Fruit fly (Drosophila melanogaster) whole organism, embryonic: ENCODE data around the gene tbc.
A peak's percentile ranks its signal among the peaks of the same experiment; 100 is the strongest.

ENCODE experiments used
- ATbp ChIP-seq: fragments of 200-800 bp; sonication (Bioruptor generic); optimal IDR thresholded peaks from 2 replicates; lab custom pipeline; 2017; ENCODE audit warnings: missing biosample characterization, mild to moderate bottlenecking, missing genetic modification characterization, missing genetic modification reagents
- Adf1 ChIP-seq: fragments of 200-800 bp; sonication (Bioruptor generic); IDR thresholded peaks from 2 replicates; pipeline ENCODE4 v1.3.6; 2022; ENCODE audit warnings: missing biosample characterization, missing genetic modification characterization
- CG10209 ChIP-seq: fragments of 200-800 bp; sonication (Bioruptor generic); optimal IDR thresholded peaks from 3 replicates; lab custom pipeline; 2017; ENCODE audit warnings: missing biosample characterization, mild to moderate bottlenecking, missing genetic modification characterization, missing genetic modification reagents
- CG12942 ChIP-seq: fragments of 200-800 bp; sonication (Bioruptor generic); optimal IDR thresholded peaks from 3 replicates; lab custom pipeline; 2016; ENCODE audit warnings: missing biosample characterization, missing genetic modification characterization
- CG14050 ChIP-seq: fragments of 200-800 bp; sonication (Bioruptor generic); IDR thresholded peaks from 3 replicates; pipeline ENCODE4 v1.3.6; 2022; ENCODE audit warnings: missing biosample characterization, missing genetic modification characterization
- CG1602 ChIP-seq: fragments of 200-800 bp; sonication (Bioruptor generic); optimal IDR thresholded peaks from 3 replicates; lab custom pipeline; 2016; ENCODE audit warnings: missing biosample characterization, missing genetic modification characterization
- CG17361 ChIP-seq: fragments of 200-800 bp; sonication (Bioruptor generic); IDR thresholded peaks from 3 replicates; pipeline ENCODE4 v1.3.6; 2022; ENCODE audit warnings: missing biosample characterization, missing genetic modification characterization
- CG2120 ChIP-seq: fragments of 200-800 bp; sonication (Bioruptor generic); optimal IDR thresholded peaks from 3 replicates; lab custom pipeline; 2016; ENCODE audit warnings: missing biosample characterization, missing genetic modification characterization
- CG31388 ChIP-seq: fragments of 200-800 bp; sonication (Bioruptor generic); optimal IDR thresholded peaks from 2 replicates; lab custom pipeline; 2016; ENCODE audit warnings: missing biosample characterization, missing genetic modification characterization
- CG4707 ChIP-seq: fragments of 200-800 bp; sonication (Bioruptor generic); optimal IDR thresholded peaks from 2 replicates; lab custom pipeline; 2018; ENCODE audit warnings: missing biosample characterization, mild to moderate bottlenecking, missing genetic modification characterization, moderate library complexity
- CG6254 ChIP-seq: fragments of 200-800 bp; sonication (Bioruptor generic); optimal IDR thresholded peaks from 3 replicates; lab custom pipeline; 2017; ENCODE audit warnings: mild to moderate bottlenecking, missing biosample characterization, missing genetic modification reagents, missing genetic modification characterization
- CG6272 ChIP-seq: fragments of 200-800 bp; sonication (Bioruptor generic); IDR thresholded peaks from 2 replicates; pipeline ENCODE4 v1.3.6; 2022; ENCODE audit warnings: missing biosample characterization, missing genetic modification characterization
- CG7357 ChIP-seq: fragments of 200-800 bp; sonication (Bioruptor generic); IDR thresholded peaks from 3 replicates; pipeline ENCODE4 v1.3.6; 2022; ENCODE audit warnings: missing biosample characterization, missing genetic modification characterization
- CG7928 ChIP-seq: fragments of 200-800 bp; sonication (Bioruptor generic); optimal IDR thresholded peaks from 2 replicates; lab custom pipeline; 2017; ENCODE audit warnings: missing biosample characterization, mild to moderate bottlenecking, missing genetic modification characterization
- CG7987 ChIP-seq: fragments of 200-800 bp; sonication (Bioruptor generic); optimal IDR thresholded peaks from 2 replicates; lab custom pipeline; 2018; ENCODE audit warnings: missing biosample characterization, mild to moderate bottlenecking, missing genetic modification characterization, moderate library complexity
- CG8944 ChIP-seq: fragments of 200-800 bp; sonication (Bioruptor generic); optimal IDR thresholded peaks from 3 replicates; lab custom pipeline; 2016; ENCODE audit warnings: missing biosample characterization, missing genetic modification characterization
- CG9437 ChIP-seq: fragments of 200-800 bp; sonication (Bioruptor generic); optimal IDR thresholded peaks from 2 replicates; lab custom pipeline; 2018; ENCODE audit warnings: missing biosample characterization, mild to moderate bottlenecking, missing genetic modification characterization
- CG9727 ChIP-seq: fragments of 200-800 bp; sonication (Bioruptor generic); optimal IDR thresholded peaks from 3 replicates; lab custom pipeline; 2017; ENCODE audit warnings: missing biosample characterization, mild to moderate bottlenecking, missing genetic modification characterization
- CG9932 ChIP-seq: fragments of 200-800 bp; sonication (Bioruptor generic); IDR thresholded peaks from 2 replicates; pipeline ENCODE4 v1.3.6; 2022; ENCODE audit warnings: missing biosample characterization, missing genetic modification characterization
- E2f1 ChIP-seq: fragments of 200-800 bp; sonication (Bioruptor generic); IDR thresholded peaks from 2 replicates; pipeline ENCODE4 v1.3.6; 2022; ENCODE audit warnings: missing biosample characterization, missing genetic modification characterization
- HHEX ChIP-seq: fragments of 200-800 bp; sonication (Bioruptor generic); optimal IDR thresholded peaks from 3 replicates; lab custom pipeline; 2017; ENCODE audit warnings: missing biosample characterization, mild to moderate bottlenecking, missing genetic modification characterization, missing genetic modification reagents
- Hey ChIP-seq: fragments of 200-800 bp; sonication (Bioruptor generic); optimal IDR thresholded peaks from 3 replicates; lab custom pipeline; 2018; ENCODE audit warnings: missing biosample characterization, mild to moderate bottlenecking, missing genetic modification characterization
- NFAT ChIP-seq: fragments of 200-800 bp; sonication (Bioruptor generic); IDR thresholded peaks from 2 replicates; pipeline ENCODE4 v1.3.6; 2022; ENCODE audit warnings: missing biosample characterization, missing genetic modification characterization
- NK7.1 ChIP-seq: fragments of 200-800 bp; sonication (Bioruptor generic); optimal IDR thresholded peaks from 3 replicates; lab custom pipeline; 2016; ENCODE audit warnings: missing biosample characterization, missing genetic modification characterization
- Six4 ChIP-seq: fragments of 200-800 bp; sonication (Bioruptor generic); optimal IDR thresholded peaks from 2 replicates; lab custom pipeline; 2016; ENCODE audit warnings: missing biosample characterization, missing genetic modification characterization
- Spps ChIP-seq: fragments of 200-800 bp; sonication (Bioruptor generic); optimal IDR thresholded peaks from 2 replicates; lab custom pipeline; 2018; ENCODE audit warnings: missing biosample characterization, mild to moderate bottlenecking, missing genetic modification characterization
- abd-A ChIP-seq: fragments of 200-800 bp; sonication (Bioruptor generic); optimal IDR thresholded peaks from 3 replicates; lab custom pipeline; 2019; ENCODE audit warnings: missing biosample characterization, mild to moderate bottlenecking, missing genetic modification characterization, moderate library complexity
- ase ChIP-seq: fragments of 200-800 bp; sonication (Bioruptor generic); IDR thresholded peaks from 3 replicates; pipeline ENCODE4 v1.3.6; 2022; ENCODE audit warnings: missing biosample characterization, missing genetic modification characterization
- br ChIP-seq: fragments of >200 bp; optimal IDR thresholded peaks from 2 replicates; lab custom pipeline; 2017
- bsh ChIP-seq, 2 experiments: fragments of 200-800 bp; sonication (Bioruptor generic); optimal IDR thresholded peaks; 2 replicates each; lab custom pipeline; 2017 to 2018; ENCODE audit warnings: mild to moderate bottlenecking in 2 of 2, missing biosample characterization in 2 of 2, missing genetic modification characterization in 2 of 2, moderate library complexity in 1 of 2
- chn ChIP-seq: fragments of 200-800 bp; sonication (Bioruptor generic); optimal IDR thresholded peaks from 2 replicates; lab custom pipeline; 2016; ENCODE audit warnings: missing biosample characterization, missing genetic modification characterization
- da ChIP-seq: fragments of 200-800 bp; sonication (Bioruptor generic); optimal IDR thresholded peaks from 2 replicates; lab custom pipeline; 2016; ENCODE audit warnings: missing biosample characterization, missing genetic modification characterization
- ems ChIP-seq: fragments of 200-800 bp; sonication (Bioruptor generic); optimal IDR thresholded peaks from 3 replicates; lab custom pipeline; 2016; ENCODE audit warnings: missing biosample characterization, missing genetic modification characterization
- esg ChIP-seq: fragments of 200-800 bp; sonication (Bioruptor generic); conservative IDR thresholded peaks from 2 replicates; pipeline ENCODE4 v1.3.6; 2022; ENCODE audit warnings: missing biosample characterization, missing genetic modification characterization
- grau ChIP-seq: fragments of 200-800 bp; optimal IDR thresholded peaks from 3 replicates; lab custom pipeline; 2019; ENCODE audit warnings: missing biosample characterization, mild to moderate bottlenecking, missing genetic modification characterization, moderate library complexity
- gsb-n ChIP-seq: fragments of 200-800 bp; sonication (Bioruptor generic); optimal IDR thresholded peaks from 3 replicates; lab custom pipeline; 2018; ENCODE audit warnings: missing biosample characterization, mild to moderate bottlenecking, missing genetic modification characterization
- hbn ChIP-seq: fragments of 200-800 bp; sonication (Bioruptor generic); IDR thresholded peaks from 2 replicates; pipeline ENCODE4 v1.3.6; 2022; ENCODE audit warnings: missing biosample characterization, missing genetic modification characterization; ENCODE audit not compliant: partially characterized antibody
- ind ChIP-seq: fragments of 200-800 bp; sonication (Bioruptor generic); optimal IDR thresholded peaks from 3 replicates; lab custom pipeline; 2016; ENCODE audit warnings: missing biosample characterization, missing genetic modification characterization
- jigr1 ChIP-seq: fragments of 200-800 bp; sonication (Bioruptor generic); IDR thresholded peaks from 3 replicates; pipeline ENCODE4 v1.3.6; 2022; ENCODE audit warnings: missing biosample characterization, missing genetic modification characterization
- jumu ChIP-seq: fragments of 200-800 bp; sonication (Bioruptor generic); optimal IDR thresholded peaks from 3 replicates; lab custom pipeline; 2016; ENCODE audit warnings: missing biosample characterization, missing genetic modification characterization
- ken ChIP-seq: fragments of 200-800 bp; sonication (Bioruptor generic); IDR thresholded peaks from 3 replicates; pipeline ENCODE4 v1.3.6; 2022; ENCODE audit warnings: missing biosample characterization, missing genetic modification characterization
- knrl ChIP-seq: fragments of 200-800 bp; sonication (Bioruptor generic); IDR thresholded peaks from 3 replicates; pipeline ENCODE4 v1.3.6; 2022; ENCODE audit warnings: missing biosample characterization, missing genetic modification characterization; ENCODE audit not compliant: partially characterized antibody
- nmo ChIP-seq: fragments of 200-800 bp; sonication (Bioruptor generic); optimal IDR thresholded peaks from 2 replicates; lab custom pipeline; 2018; ENCODE audit warnings: missing biosample characterization, mild to moderate bottlenecking, missing genetic modification characterization, moderate library complexity
- oc ChIP-seq: fragments of 200-800 bp; sonication (Bioruptor generic); optimal IDR thresholded peaks from 2 replicates; lab custom pipeline; 2018; ENCODE audit warnings: missing biosample characterization, mild to moderate bottlenecking, missing genetic modification characterization, moderate library complexity
- otp ChIP-seq: fragments of 200-800 bp; sonication (Bioruptor generic); IDR thresholded peaks from 3 replicates; pipeline ENCODE4, ENCODE4 v1.3.6; 2022; ENCODE audit warnings: missing biosample characterization, missing genetic modification characterization
- prd ChIP-seq, 3 experiments: fragments of >200 bp in 2 of 3; fragments of 200-800 bp in 1 of 3; sonication (Bioruptor generic) in 1 of 3; optimal IDR thresholded peaks in 2 of 3; IDR thresholded peaks in 1 of 3; 2 replicates in 2 of 3; 3 replicates in 1 of 3; pipeline versions ENCODE4 v1.3.6 to Lab custom; 2017 to 2022; ENCODE audit warnings: missing biosample characterization in 1 of 3, missing genetic modification characterization in 1 of 3
- sna ChIP-seq: fragments of 200-800 bp; sonication (Bioruptor generic); IDR thresholded peaks from 2 replicates; pipeline ENCODE4 v1.3.6; 2022; ENCODE audit warnings: missing biosample characterization, missing genetic modification characterization; ENCODE audit not compliant: partially characterized antibody
- so ChIP-seq: fragments of 200-800 bp; sonication (Bioruptor generic); IDR thresholded peaks from 3 replicates; pipeline ENCODE4 v1.3.6; 2022; ENCODE audit warnings: missing biosample characterization, missing genetic modification characterization
- twi ChIP-seq: fragments of 200-800 bp; optimal IDR thresholded peaks from 2 replicates; lab custom pipeline; 2019; ENCODE audit warnings: missing biosample characterization, mild to moderate bottlenecking, missing genetic modification characterization, moderate library complexity
- zen ChIP-seq: fragments of 200-800 bp; sonication (Bioruptor generic); optimal IDR thresholded peaks from 3 replicates; lab custom pipeline; 2018; ENCODE audit warnings: missing biosample characterization, mild to moderate bottlenecking, missing genetic modification characterization, moderate library complexity
- zfh2 ChIP-seq: fragments of 200-800 bp; sonication (Bioruptor generic); optimal IDR thresholded peaks from 2 replicates; lab custom pipeline; 2016; ENCODE audit warnings: missing biosample characterization, missing genetic modification characterization

Gene tbc

dm6 chrX:20510540-20510939, 61.4 kb downstream of the tbc start, which contains the start of gene RhoGAP19D (continued):
- peak; percentile 59 for TF ChIP-seq Adf1 (GFP tag; lab: Robert Waterston, UW)
- TF ChIP-seq CG31388 (GFP tag; lab: Kevin White, UChicago): no peak
- no peak for TF ChIP-seq bsh (GFP tag; optimal IDR thresholded peaks at IDR 0.05; lab: Kevin White, UChicago)
- 0 out of 3 replicates have a peak, but pooled peaks have one; percentile 35 for TF ChIP-seq otp (GFP tag; lab: Robert Waterston, UW)
- TF ChIP-seq Six4 (GFP tag; lab: Kevin White, UChicago): no peak
- peak; percentile 51 for TF ChIP-seq zen
- peak; percentile 32 for TF ChIP-seq CG7928 (GFP tag; lab: Kevin White, UChicago)
- TF ChIP-seq CG1602 (GFP tag; lab: Kevin White, UChicago): peak; percentile 47
- TF ChIP-seq CG14050 (GFP tag; lab: Robert Waterston, UW): no peak
- peak; percentile 81 for TF ChIP-seq ken
- peak; percentile 47 for TF ChIP-seq grau (tag; lab: Kevin White, UChicago)
- peak; percentile 51 for TF ChIP-seq ems
- TF ChIP-seq hbn (GFP tag; lab: Robert Waterston, UW): peak; percentile 88
- peak; percentile 81 for TF ChIP-seq CG2120 (GFP tag; lab: Kevin White, UChicago)
- no peak for TF ChIP-seq prd (optimal IDR thresholded peaks at IDR 0.05; lab: Kevin White, UChicago)
- peak; percentile 44; the same call in 2 of the 3 replicates for TF ChIP-seq prd (GFP tag; IDR thresholded peaks at IDR 0.05; lab: Robert Waterston, UW)
- no peak for TF ChIP-seq CG7357 (GFP tag; lab: Robert Waterston, UW)
- TF ChIP-seq CG9932 (GFP tag; lab: Robert Waterston, UW): peak; percentile 93
- TF ChIP-seq chn (GFP tag; lab: Kevin White, UChicago): peak; percentile 68
- TF ChIP-seq Hey (tag; lab: Kevin White, UChicago): peak; percentile 14
- peak; percentile 81 for TF ChIP-seq zfh2 (GFP tag; lab: Kevin White, UChicago)
- no peak for TF ChIP-seq Spps (tag; lab: Kevin White, UChicago)
- TF ChIP-seq CG17361 (GFP tag; lab: Robert Waterston, UW): no peak
- no peak for TF ChIP-seq da
- no peak for TF ChIP-seq ATbp (GFP tag; lab: Kevin White, UChicago)
- peak; percentile 42 for TF ChIP-seq nmo
- no peak for TF ChIP-seq oc (tag; lab: Kevin White, UChicago)
- TF ChIP-seq br: no peak
- TF ChIP-seq jigr1 (GFP tag; lab: Robert Waterston, UW): no peak
- TF ChIP-seq CG9727 (GFP tag; lab: Kevin White, UChicago): no peak
- no peak for TF ChIP-seq gsb-n (tag; lab: Kevin White, UChicago)
- peak; percentile 56 for TF ChIP-seq CG8944 (GFP tag; lab: Kevin White, UChicago)
- peak; percentile 93 for TF ChIP-seq knrl (GFP tag; lab: Robert Waterston, UW)
- TF ChIP-seq CG12942 (GFP tag; lab: Kevin White, UChicago): peak; percentile 39
- TF ChIP-seq CG7987: peak; percentile 44
- TF ChIP-seq abd-A (tag; lab: Kevin White, UChicago): no peak
- TF ChIP-seq jumu (GFP tag; lab: Kevin White, UChicago): peak; percentile 54
- peak; percentile 29 for TF ChIP-seq CG10209 (GFP tag; lab: Kevin White, UChicago)
- TF ChIP-seq CG4707 (GFP tag; lab: Kevin White, UChicago): no peak
- no peak for TF ChIP-seq CG9437 (GFP tag; lab: Kevin White, UChicago)
- peak; percentile 21 for TF ChIP-seq NK7.1
- no peak for TF ChIP-seq HHEX (GFP tag; lab: Kevin White, UChicago)
- TF ChIP-seq so (GFP tag; lab: Robert Waterston, UW): no peak
- TF ChIP-seq ase (GFP tag; lab: Robert Waterston, UW): no peak
- TF ChIP-seq CG6272 (GFP tag; lab: Robert Waterston, UW): peak; percentile 71
- TF ChIP-seq CG6254 (GFP tag; lab: Kevin White, UChicago): no peak
- TF ChIP-seq twi (tag; lab: Kevin White, UChicago): peak; percentile 6
- 0 out of 2 replicates have a peak, but pooled peaks have one; percentile 26 for TF ChIP-seq E2f1 (GFP tag; lab: Robert Waterston, UW)
- TF ChIP-seq sna (GFP tag; lab: Robert Waterston, UW): peak; percentile 79
- TF ChIP-seq ind (GFP tag; lab: Kevin White, UChicago): peak; percentile 66
- no peak for TF ChIP-seq esg (GFP tag; lab: Robert Waterston, UW)
- TF ChIP-seq NFAT (GFP tag; lab: Robert Waterston, UW): peak; percentile 84
